Fruit fly (Drosophila melanogaster) whole organism, prepupa: ENCODE results near the gene al.

Experiments used
- CG10631 ChIP-seq: fragments of 200-800 bp; sonication (Bioruptor generic); optimal IDR thresholded peaks from 2 replicates; lab custom pipeline; 2016; ENCODE audit warnings: missing biosample characterization, missing genetic modification characterization
- CG10669 ChIP-seq: fragments of 200-800 bp; sonication (Bioruptor generic); optimal IDR thresholded peaks from 3 replicates; lab custom pipeline; 2018; ENCODE audit warnings: missing biosample characterization, mild to moderate bottlenecking, missing genetic modification characterization, moderate library complexity
- CG11762 ChIP-seq: fragments of 200-800 bp; sonication (Bioruptor generic); optimal IDR thresholded peaks from 3 replicates; lab custom pipeline; 2016; ENCODE audit warnings: missing biosample characterization, missing genetic modification characterization; ENCODE audit not compliant: insufficient read depth
- CG11902 ChIP-seq: fragments of 200-800 bp; sonication (Bioruptor generic); optimal IDR thresholded peaks from 3 replicates; lab custom pipeline; 2016; ENCODE audit warnings: missing biosample characterization, missing genetic modification characterization
- CG15336 ChIP-seq: fragments of 200-800 bp; sonication (Bioruptor generic); IDR thresholded peaks from 2 replicates; pipeline ENCODE4 v1.3.6; 2022; ENCODE audit warnings: missing biosample characterization, missing genetic modification characterization
- CG1621 ChIP-seq: fragments of 200-800 bp; sonication (Bioruptor generic); optimal IDR thresholded peaks from 3 replicates; lab custom pipeline; 2018; ENCODE audit warnings: missing biosample characterization, mild to moderate bottlenecking, missing genetic modification characterization
- CG16779 ChIP-seq: fragments of 200-800 bp; sonication (Bioruptor generic); optimal IDR thresholded peaks from 3 replicates; lab custom pipeline; 2017; ENCODE audit warnings: missing biosample characterization, mild to moderate bottlenecking, missing genetic modification characterization
- CG31627 ChIP-seq: fragments of 200-800 bp; sonication (Bioruptor generic); optimal IDR thresholded peaks from 3 replicates; lab custom pipeline; 2016; ENCODE audit warnings: missing biosample characterization, missing genetic modification characterization
- CG32006 ChIP-seq: fragments of 200-800 bp; sonication (Bioruptor generic); optimal IDR thresholded peaks from 3 replicates; lab custom pipeline; 2017; ENCODE audit warnings: missing biosample characterization, mild to moderate bottlenecking, missing genetic modification characterization
- CG34406 ChIP-seq: fragments of 200-800 bp; sonication (Bioruptor generic); optimal IDR thresholded peaks from 3 replicates; lab custom pipeline; 2016; ENCODE audit warnings: missing biosample characterization, missing genetic modification characterization
- CG3919 ChIP-seq: fragments of 200-800 bp; sonication (Bioruptor generic); optimal IDR thresholded peaks from 3 replicates; lab custom pipeline; 2016; ENCODE audit warnings: missing biosample characterization, missing genetic modification characterization
- CG4318 ChIP-seq: fragments of 200-800 bp; sonication (Bioruptor generic); optimal IDR thresholded peaks from 3 replicates; lab custom pipeline; 2017; ENCODE audit warnings: missing biosample characterization, mild to moderate bottlenecking, missing genetic modification characterization
- CG6163 ChIP-seq: fragments of 200-800 bp; sonication (Bioruptor generic); IDR thresholded peaks from 3 replicates; pipeline ENCODE4 v1.3.6; 2022; ENCODE audit warnings: missing biosample characterization, missing genetic modification characterization
- CG6276 ChIP-seq: fragments of 200-800 bp; sonication (Bioruptor generic); optimal IDR thresholded peaks from 2 replicates; lab custom pipeline; 2017; ENCODE audit warnings: missing biosample characterization, mild to moderate bottlenecking, missing genetic modification characterization
- CG6792 ChIP-seq: fragments of 200-800 bp; sonication (Bioruptor generic); optimal IDR thresholded peaks from 3 replicates; lab custom pipeline; 2016; ENCODE audit warnings: missing biosample characterization, missing genetic modification characterization
- CG8319 ChIP-seq: fragments of 200-800 bp; sonication (Bioruptor generic); optimal IDR thresholded peaks from 3 replicates; lab custom pipeline; 2016; ENCODE audit warnings: missing biosample characterization, missing genetic modification characterization
- CG8632 ChIP-seq: fragments of 200-800 bp; sonication (Bioruptor generic); optimal IDR thresholded peaks from 3 replicates; lab custom pipeline; 2016; ENCODE audit warnings: missing biosample characterization, missing genetic modification characterization
- CG9139 ChIP-seq: fragments of 200-800 bp; sonication (Bioruptor generic); optimal IDR thresholded peaks from 3 replicates; lab custom pipeline; 2017; ENCODE audit warnings: missing biosample characterization, mild to moderate bottlenecking, missing genetic modification characterization
- Eip75B ChIP-seq: fragments of 200-800 bp; sonication (Bioruptor generic); optimal IDR thresholded peaks from 3 replicates; lab custom pipeline; 2016; ENCODE audit warnings: missing biosample characterization, missing genetic modification characterization
- Eip78C ChIP-seq: fragments of 200-800 bp; sonication (Bioruptor generic); peaks from one replicate; lab custom pipeline; 2016; ENCODE audit warnings: missing biosample characterization, missing genetic modification characterization
- Eip93F ChIP-seq: fragments of 200-800 bp; sonication (Bioruptor generic); optimal IDR thresholded peaks from 2 replicates; lab custom pipeline; 2016; ENCODE audit warnings: missing biosample characterization, mild to moderate bottlenecking, missing genetic modification characterization
- Ets21C ChIP-seq: fragments of 200-800 bp; sonication (Bioruptor generic); optimal IDR thresholded peaks from 3 replicates; lab custom pipeline; 2016; ENCODE audit warnings: missing biosample characterization, missing genetic modification characterization
- Ets96B ChIP-seq: fragments of 200-800 bp; optimal IDR thresholded peaks from 2 replicates; lab custom pipeline; 2019; ENCODE audit warnings: missing biosample characterization, mild to moderate bottlenecking, missing genetic modification characterization, moderate library complexity
- Gug ChIP-seq: fragments of 200-800 bp; sonication (Bioruptor generic); IDR thresholded peaks from 2 replicates; pipeline ENCODE4 v1.3.6; 2022; ENCODE audit warnings: missing biosample characterization, missing genetic modification characterization
- Hr38 ChIP-seq: sonication (Bioruptor generic); optimal IDR thresholded peaks from 2 replicates; lab custom pipeline; 2016; ENCODE audit warnings: missing biosample characterization, missing genetic modification characterization
- Hr39 ChIP-seq: fragments of 200-800 bp; sonication (Bioruptor generic); optimal IDR thresholded peaks from 2 replicates; lab custom pipeline; 2016; ENCODE audit warnings: missing biosample characterization, missing genetic modification characterization
- Hr4 ChIP-seq: fragments of 200-800 bp; sonication (Bioruptor generic); optimal IDR thresholded peaks from 3 replicates; lab custom pipeline; 2016; ENCODE audit warnings: missing biosample characterization, missing genetic modification characterization
- Lpt ChIP-seq: fragments of 200-800 bp; sonication (Bioruptor generic); optimal IDR thresholded peaks from 3 replicates; lab custom pipeline; 2016; ENCODE audit warnings: missing biosample characterization, missing genetic modification characterization
- Met ChIP-seq: fragments of 200-800 bp; sonication (Bioruptor generic); optimal IDR thresholded peaks from 3 replicates; lab custom pipeline; 2016; ENCODE audit warnings: missing biosample characterization, missing genetic modification characterization
- Smox ChIP-seq: fragments of 200-800 bp; sonication (Bioruptor generic); optimal IDR thresholded peaks from 3 replicates; lab custom pipeline; 2016; ENCODE audit warnings: missing biosample characterization, missing genetic modification characterization
- Sox102F ChIP-seq: fragments of 200-800 bp; sonication (Bioruptor generic); optimal IDR thresholded peaks from 2 replicates; lab custom pipeline; 2016; ENCODE audit warnings: missing biosample characterization, mild to moderate bottlenecking, missing genetic modification characterization
- Sox14 ChIP-seq: fragments of 200-800 bp; sonication (Bioruptor generic); optimal IDR thresholded peaks from 3 replicates; lab custom pipeline; 2016; ENCODE audit warnings: missing biosample characterization, missing genetic modification characterization
- Sox15 ChIP-seq: fragments of 200-800 bp; sonication (Bioruptor generic); optimal IDR thresholded peaks from 3 replicates; lab custom pipeline; 2016; ENCODE audit warnings: missing biosample characterization, missing genetic modification characterization
- achi ChIP-seq: fragments of 200-800 bp; sonication (Bioruptor generic); optimal IDR thresholded peaks from 3 replicates; lab custom pipeline; 2016; ENCODE audit warnings: missing biosample characterization, missing genetic modification characterization
- acj6 ChIP-seq: fragments of 200-800 bp; sonication (Bioruptor generic); optimal IDR thresholded peaks from 3 replicates; lab custom pipeline; 2016; ENCODE audit warnings: missing biosample characterization, missing genetic modification characterization
- cyc ChIP-seq: fragments of 200-800 bp; sonication (Bioruptor generic); optimal IDR thresholded peaks from 3 replicates; lab custom pipeline; 2016; ENCODE audit warnings: missing biosample characterization, missing genetic modification characterization
- dsx ChIP-seq: fragments of 200-800 bp; optimal IDR thresholded peaks from 3 replicates; lab custom pipeline; 2019; ENCODE audit warnings: missing biosample characterization, mild to moderate bottlenecking, missing genetic modification characterization, moderate library complexity; ENCODE audit not compliant: poor library complexity, severe bottlenecking
- eg ChIP-seq: fragments of 200-800 bp; sonication (Bioruptor generic); IDR thresholded peaks from 3 replicates; pipeline ENCODE4 v1.3.6; 2022; ENCODE audit warnings: missing biosample characterization, missing genetic modification characterization
- esn ChIP-seq: fragments of 200-800 bp; sonication (Bioruptor generic); optimal IDR thresholded peaks from 2 replicates; lab custom pipeline; 2016; ENCODE audit warnings: missing biosample characterization, mild to moderate bottlenecking, missing genetic modification characterization, moderate library complexity
- fd59A ChIP-seq: fragments of 200-800 bp; sonication (Bioruptor generic); optimal IDR thresholded peaks from 2 replicates; lab custom pipeline; 2017; ENCODE audit warnings: missing biosample characterization, mild to moderate bottlenecking, missing genetic modification characterization, missing genetic modification reagents
- fd85E ChIP-seq: fragments of 200-800 bp; sonication (Bioruptor generic); optimal IDR thresholded peaks from 3 replicates; lab custom pipeline; 2016; ENCODE audit warnings: missing biosample characterization, missing genetic modification characterization
- fkh ChIP-seq: fragments of 200-800 bp; sonication (Bioruptor generic); optimal IDR thresholded peaks from 3 replicates; lab custom pipeline; 2017; ENCODE audit warnings: missing biosample characterization, mild to moderate bottlenecking, missing genetic modification characterization, moderate library complexity
- lz ChIP-seq: fragments of 200-800 bp; sonication (Bioruptor generic); optimal IDR thresholded peaks from 3 replicates; lab custom pipeline; 2016; ENCODE audit warnings: missing biosample characterization, missing genetic modification characterization
- pdm3 ChIP-seq: fragments of 200-800 bp; sonication (Bioruptor generic); optimal IDR thresholded peaks from 3 replicates; lab custom pipeline; 2016; ENCODE audit warnings: missing biosample characterization, missing genetic modification characterization
- salr ChIP-seq, 2 experiments: fragments of 200-800 bp; sonication (Bioruptor generic); optimal IDR thresholded peaks; 3 replicates each; lab custom pipeline; 2016 to 2018; ENCODE audit warnings: missing biosample characterization in 2 of 2, missing genetic modification characterization in 2 of 2, mild to moderate bottlenecking in 1 of 2
- svp ChIP-seq: fragments of 200-800 bp; sonication (Bioruptor generic); peaks from one replicate; lab custom pipeline; 2016; ENCODE audit warnings: missing biosample characterization, missing genetic modification characterization
- topi ChIP-seq: fragments of 200-800 bp; sonication (Bioruptor generic); optimal IDR thresholded peaks from 3 replicates; lab custom pipeline; 2016; ENCODE audit warnings: missing biosample characterization, missing genetic modification characterization
- vri ChIP-seq: fragments of 200-800 bp; sonication (Bioruptor generic); optimal IDR thresholded peaks from 3 replicates; lab custom pipeline; 2016; ENCODE audit warnings: missing biosample characterization, mild to moderate bottlenecking, missing genetic modification characterization

The al gene

DNA sequence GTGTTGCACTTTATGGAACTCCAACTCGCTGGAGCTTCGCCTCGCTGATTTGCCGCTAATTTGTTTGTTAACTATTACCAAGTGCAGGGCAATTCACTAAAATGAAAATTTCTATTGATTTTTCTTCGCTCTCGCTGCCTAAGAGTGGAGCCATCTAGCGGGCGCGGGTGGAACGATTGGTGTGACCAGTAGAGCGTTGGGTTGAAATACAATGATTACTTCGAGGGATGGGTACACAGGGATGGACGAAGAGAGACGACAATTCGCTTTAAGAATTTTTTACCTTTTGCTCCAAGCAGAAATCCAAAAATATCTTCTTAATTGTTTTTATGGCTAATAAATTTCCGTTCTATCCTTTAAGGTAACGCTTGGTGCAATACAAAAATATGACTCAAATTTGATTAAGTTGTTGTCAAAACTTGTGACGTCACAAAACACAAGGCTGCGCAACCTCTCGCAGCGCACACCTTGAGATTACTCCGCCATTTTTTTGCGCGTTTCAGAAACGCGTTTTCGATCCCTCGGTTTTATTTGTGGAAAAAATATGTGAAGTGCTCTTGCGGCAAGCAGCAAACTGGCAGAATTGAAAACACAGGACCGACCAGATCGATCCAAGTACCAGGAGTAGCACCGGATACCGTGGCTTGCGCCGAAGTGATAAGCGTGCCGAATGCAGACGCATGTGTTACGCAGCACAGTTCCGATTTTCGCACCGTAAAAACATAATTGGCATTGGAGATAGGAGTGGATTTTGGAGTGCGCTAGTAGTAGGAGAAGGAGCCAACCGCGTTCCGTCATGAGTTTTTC is 36.9 kb downstream of the al start, which contains the start of the genes AP-2alpha and ebi (continued):
- TF ChIP-seq CG8632 (GFP tag; lab: Kevin White, UChicago): peak; percentile 78
- peak; percentile 77 for TF ChIP-seq CG15336
- peak; percentile 94 for TF ChIP-seq cyc (GFP tag; lab: Kevin White, UChicago)
- TF ChIP-seq CG6792 (GFP tag; lab: Kevin White, UChicago): peak; percentile 84
- peak; percentile 97 for TF ChIP-seq CG31627 (GFP tag; lab: Kevin White, UChicago)
- peak; percentile 47 to 78 for TF ChIP-seq salr (GFP tag; optimal IDR thresholded peaks at IDR 0.05; lab: Kevin White, UChicago)
- TF ChIP-seq topi (GFP tag; lab: Kevin White, UChicago): peak; percentile 87
- peak; percentile 81 for TF ChIP-seq CG34406
- TF ChIP-seq achi: peak; percentile 87
- TF ChIP-seq fd85E: no peak
- TF ChIP-seq, all 60 proteins: peak for 54

dm6 chr2L:419620-420184 is 41.8 kb downstream of the al start, which contains the start of the genes CG13690 and RpLP1:
Gene CG13690, minus strand, starts transcription at chr2L:419652.
Gene RpLP1, plus strand, starts transcription at chr2L:419952.
- peak; percentile 4 to 38 for TF ChIP-seq salr (GFP tag; optimal IDR thresholded peaks at IDR 0.05; lab: Kevin White, UChicago)
- TF ChIP-seq Hr4 (GFP tag; lab: Kevin White, UChicago): no peak
- peak; percentile 38 for TF ChIP-seq CG8319 (GFP tag; lab: Kevin White, UChicago)
- TF ChIP-seq CG4318: no peak
- peak; percentile 71 for TF ChIP-seq CG8632 (GFP tag; lab: Kevin White, UChicago)
- TF ChIP-seq CG11902: no peak
- no peak for TF ChIP-seq CG10631 (GFP tag; lab: Kevin White, UChicago)
- TF ChIP-seq lz: peak; percentile 69
- no peak for TF ChIP-seq CG6276 (GFP tag; lab: Kevin White, UChicago)
- peak; percentile 74 for TF ChIP-seq pdm3 (GFP tag; lab: Kevin White, UChicago)
- TF ChIP-seq Sox15 (GFP tag; lab: Kevin White, UChicago): no peak
- peak; percentile 32 for TF ChIP-seq Ets21C (GFP tag; lab: Kevin White, UChicago)
- TF ChIP-seq Ets96B (tag; lab: Kevin White, UChicago): peak; percentile 39
- TF ChIP-seq acj6 (GFP tag; lab: Kevin White, UChicago): peak; percentile 61
- peak; percentile 68 for TF ChIP-seq Smox (GFP tag; lab: Kevin White, UChicago)
- TF ChIP-seq svp: peak; percentile 59
- peak; percentile 19 for TF ChIP-seq dsx (GFP tag; lab: Kevin White, UChicago)
- no peak for TF ChIP-seq Hr38 (GFP tag; lab: Kevin White, UChicago)
- TF ChIP-seq CG16779 (tag; lab: Kevin White, UChicago): peak; percentile 69
- peak; percentile 63; the same call in 2 of the 3 replicates for TF ChIP-seq eg (GFP tag; lab: Robert Waterston, UW)
- TF ChIP-seq Sox14 (GFP tag; lab: Kevin White, UChicago): peak; percentile 66
- peak; percentile 4 for TF ChIP-seq Eip93F (GFP tag; lab: Kevin White, UChicago)
- peak; percentile 12 for TF ChIP-seq CG32006
- TF ChIP-seq CG1621 (tag; lab: Kevin White, UChicago): peak; percentile 63
- peak; percentile 78 for TF ChIP-seq vri
- peak; percentile 64 for TF ChIP-seq CG9139
- peak; percentile 68 for TF ChIP-seq achi
- TF ChIP-seq Gug: no peak
- TF ChIP-seq Eip75B (GFP tag; lab: Kevin White, UChicago): peak; percentile 76
- peak; percentile 96 for TF ChIP-seq fkh (GFP tag; lab: Kevin White, UChicago)
- peak; percentile 42 for TF ChIP-seq Hr39 (GFP tag; lab: Kevin White, UChicago)
- TF ChIP-seq Eip78C (GFP tag; lab: Kevin White, UChicago): peak; percentile 94
- TF ChIP-seq CG3919 (GFP tag; lab: Kevin White, UChicago): peak; percentile 81
- peak; percentile 43 for TF ChIP-seq CG10669
- TF ChIP-seq Lpt (GFP tag; lab: Kevin White, UChicago): no peak
- TF ChIP-seq esn (GFP tag; lab: Kevin White, UChicago): peak; percentile 86
- TF ChIP-seq fd59A (GFP tag; lab: Kevin White, UChicago): peak; percentile 28
- TF ChIP-seq Sox102F (GFP tag; lab: Kevin White, UChicago): peak; percentile 77
- 0 out of 2 replicates have a peak, but pooled peaks have one; percentile 23 for TF ChIP-seq CG15336
- peak; percentile 76 for TF ChIP-seq Met (GFP tag; lab: Kevin White, UChicago)
- peak; percentile 36 for TF ChIP-seq CG11762 (GFP tag; lab: Kevin White, UChicago)
- TF ChIP-seq CG6163 (GFP tag; lab: Robert Waterston, UW): peak; percentile 49
- TF ChIP-seq CG31627 (GFP tag; lab: Kevin White, UChicago): peak; percentile 42
